Worm (Caenorhabditis elegans) whole organism, mixed stage, embryonic: ENCODE data around the gene bbs-8.

ENCODE experiments used
- bed-3 ChIP-seq: fragments of 200-800 bp; sonication (Bioruptor generic); optimal IDR thresholded peaks from 3 replicates; lab custom pipeline; 2018; ENCODE audit warnings: mild to moderate bottlenecking, missing genetic modification characterization, moderate library complexity, missing compliant biosample characterization
- blmp-1 ChIP-seq: fragments of 150-350 bp; optimal IDR thresholded peaks from 2 replicates; lab custom pipeline; 2014; ENCODE audit warnings: missing biosample characterization, missing genetic modification characterization
- ceh-39 ChIP-seq: fragments of 150-350 bp; optimal IDR thresholded peaks from 2 replicates; lab custom pipeline; 2014; ENCODE audit warnings: missing biosample characterization, missing genetic modification characterization
- ceh-43 ChIP-seq: fragments of 200-800 bp; sonication (Bioruptor generic); optimal IDR thresholded peaks from 2 replicates; lab custom pipeline; 2018; ENCODE audit warnings: mild to moderate bottlenecking, missing genetic modification characterization, moderate library complexity, missing compliant biosample characterization
- ces-1 ChIP-seq: fragments of 150-350 bp; optimal IDR thresholded peaks from 2 replicates; lab custom pipeline; 2014; ENCODE audit warnings: missing biosample characterization, missing genetic modification reagents, missing genetic modification characterization
- cnd-1 ChIP-seq: fragments of 200-800 bp; sonication (Bioruptor generic); optimal IDR thresholded peaks from 2 replicates; lab custom pipeline; 2018; ENCODE audit warnings: mild to moderate bottlenecking, missing genetic modification characterization, missing compliant biosample characterization
- drap-1 ChIP-seq: fragments of 200-800 bp; sonication (Bioruptor generic); optimal IDR thresholded peaks from 3 replicates; lab custom pipeline; 2018; ENCODE audit warnings: mild to moderate bottlenecking, missing genetic modification characterization, missing compliant biosample characterization
- elt-1 ChIP-seq: sonication (generic microtip); optimal IDR thresholded peaks from 2 replicates; lab custom pipeline; 2017; ENCODE audit warnings: missing genetic modification characterization, mild to moderate bottlenecking, missing compliant biosample characterization, antibody characterized with exemption, moderate library complexity, borderline replicate concordance; ENCODE audit not compliant: insufficient read depth
- elt-3 ChIP-seq: fragments of 150-350 bp; optimal IDR thresholded peaks from 2 replicates; lab custom pipeline; 2014; ENCODE audit warnings: missing biosample characterization, missing genetic modification characterization
- flh-1 ChIP-seq: fragments of 200-800 bp; sonication (Bioruptor generic); optimal IDR thresholded peaks from 2 replicates; lab custom pipeline; 2018; ENCODE audit warnings: mild to moderate bottlenecking, missing genetic modification characterization, moderate library complexity, missing compliant biosample characterization
- ham-2 ChIP-seq: fragments of 200-800 bp; sonication (Bioruptor generic); optimal IDR thresholded peaks from 2 replicates; lab custom pipeline; 2018; ENCODE audit warnings: mild to moderate bottlenecking, missing genetic modification characterization, missing compliant biosample characterization
- hlh-1 ChIP-seq: fragments of 150-350 bp; optimal IDR thresholded peaks from 2 replicates; lab custom pipeline; 2014; ENCODE audit warnings: missing biosample characterization, missing genetic modification reagents, missing genetic modification characterization
- lin-13 ChIP-seq: fragments of 150-350 bp; optimal IDR thresholded peaks from 2 replicates; lab custom pipeline; 2014; ENCODE audit warnings: missing biosample characterization, missing genetic modification characterization
- lin-32 ChIP-seq: fragments of 200-800 bp; sonication (Bioruptor generic); optimal IDR thresholded peaks from 2 replicates; lab custom pipeline; 2018; ENCODE audit warnings: mild to moderate bottlenecking, missing genetic modification characterization, missing compliant biosample characterization
- lsy-2 ChIP-seq: fragments of 150-350 bp; optimal IDR thresholded peaks from 2 replicates; lab custom pipeline; 2014; ENCODE audit warnings: missing biosample characterization, missing genetic modification characterization
- mab-5 ChIP-seq: fragments of 150-350 bp; optimal IDR thresholded peaks from 2 replicates; lab custom pipeline; 2014; ENCODE audit warnings: missing biosample characterization, missing genetic modification characterization
- mep-1 ChIP-seq: fragments of 150-350 bp; optimal IDR thresholded peaks from 2 replicates; lab custom pipeline; 2017; ENCODE audit warnings: missing biosample characterization, missing genetic modification reagents, missing genetic modification characterization, inconsistent platforms
- mls-2 ChIP-seq: sonication (generic microtip); optimal IDR thresholded peaks from 2 replicates; lab custom pipeline; 2016; ENCODE audit warnings: mild to moderate bottlenecking, missing genetic modification characterization, moderate library complexity, missing compliant biosample characterization
- nhr-12 ChIP-seq: fragments of 150-350 bp; optimal IDR thresholded peaks from 2 replicates; lab custom pipeline; 2014; ENCODE audit warnings: missing biosample characterization, missing genetic modification characterization
- nhr-2 ChIP-seq: fragments of 150-350 bp; optimal IDR thresholded peaks from 2 replicates; lab custom pipeline; 2014; ENCODE audit warnings: missing biosample characterization, missing genetic modification characterization
- nhr-28 ChIP-seq: fragments of 150-350 bp; optimal IDR thresholded peaks from 2 replicates; lab custom pipeline; 2014; ENCODE audit warnings: missing biosample characterization, missing genetic modification characterization
- nhr-76 ChIP-seq: sonication (generic microtip); optimal IDR thresholded peaks from 2 replicates; lab custom pipeline; 2017; ENCODE audit warnings: missing biosample characterization, missing genetic modification characterization
- pha-4 ChIP-seq: fragments of 150-350 bp; optimal IDR thresholded peaks from 2 replicates; lab custom pipeline; 2018; ENCODE audit warnings: missing biosample characterization, missing genetic modification reagents, missing genetic modification characterization
- sem-2 ChIP-seq: fragments of 200-800 bp; sonication (Bioruptor generic); optimal IDR thresholded peaks from 2 replicates; lab custom pipeline; 2018; ENCODE audit warnings: mild to moderate bottlenecking, missing genetic modification characterization, missing compliant biosample characterization
- snpc-4 ChIP-seq: fragments of 150-350 bp; optimal IDR thresholded peaks from 2 replicates; lab custom pipeline; 2014; ENCODE audit warnings: missing biosample characterization, missing genetic modification characterization
- sptf-1 ChIP-seq: sonication (generic microtip); optimal IDR thresholded peaks from 2 replicates; lab custom pipeline; 2017; ENCODE audit warnings: mild to moderate bottlenecking, missing genetic modification characterization, moderate library complexity, missing compliant biosample characterization
- tbx-8 ChIP-seq: fragments of 200-800 bp; sonication (Bioruptor generic); optimal IDR thresholded peaks from 2 replicates; lab custom pipeline; 2018; ENCODE audit warnings: mild to moderate bottlenecking, missing genetic modification characterization, moderate library complexity, missing compliant biosample characterization
- unc-120 ChIP-seq: sonication (generic microtip); optimal IDR thresholded peaks from 2 replicates; lab custom pipeline; 2017; ENCODE audit warnings: missing genetic modification characterization, missing compliant biosample characterization; ENCODE audit not compliant: poor library complexity, severe bottlenecking
- zip-8 ChIP-seq: fragments of 150-350 bp; optimal IDR thresholded peaks from 2 replicates; lab custom pipeline; 2014; ENCODE audit warnings: missing biosample characterization, missing genetic modification characterization

The bbs-8 gene

ce11 chrV:6764972-6765371 lies at the start of gene bbs-8:
Gene bbs-8, minus strand, starts transcription at chrV:6765072.
- TF ChIP-seq tbx-8 (GFP tag; lab: Kevin White, UChicago) (no peak), sptf-1 (tag; lab: Kevin White, UChicago) (no peak), elt-1 (no peak), ceh-43 (GFP tag; lab: Kevin White, UChicago) (no peak), elt-3 (tag; lab: Kevin White, UChicago) (no peak), unc-120 (no peak), pha-4 (tag; lab: Kevin White, UChicago) (no peak), hlh-1 (no peak), lsy-2 (tag; lab: Kevin White, UChicago) (no peak), zip-8 (tag; lab: Kevin White, UChicago) (no peak), ham-2 (GFP tag; lab: Kevin White, UChicago) (no peak), lin-32 (GFP tag; lab: Kevin White, UChicago) (no peak), nhr-12 (tag; lab: Kevin White, UChicago) (no peak), blmp-1 (tag; lab: Kevin White, UChicago) (no peak)

DNA sequence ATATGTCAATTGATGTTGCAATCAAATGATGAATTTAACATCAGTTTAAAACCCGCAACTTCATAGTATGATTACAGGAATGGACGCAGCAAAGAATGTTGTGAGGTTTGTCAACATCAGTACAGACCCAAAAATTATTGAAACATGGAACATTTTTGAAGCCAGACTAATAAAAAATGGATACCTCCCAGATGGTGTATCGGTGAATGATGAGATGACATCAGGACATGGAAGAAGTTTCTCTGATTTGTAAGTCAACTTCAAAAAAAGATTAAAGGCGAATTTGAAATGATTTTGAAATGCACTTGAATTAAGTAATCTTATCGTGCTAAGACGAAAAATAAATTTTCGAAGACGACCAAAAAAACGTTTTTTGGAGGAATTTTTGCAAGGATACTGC lies 49.0 kb upstream of the bbs-8 start:
- no peak for TF ChIP-seq lin-13 (tag; lab: Kevin White, UChicago)
- no peak for TF ChIP-seq elt-1
- no peak for TF ChIP-seq snpc-4 (tag; lab: Kevin White, UChicago)
- no peak for TF ChIP-seq bed-3 (GFP tag; lab: Kevin White, UChicago)
- no peak for TF ChIP-seq pha-4 (tag; lab: Kevin White, UChicago)
- TF ChIP-seq drap-1 (GFP tag; lab: Kevin White, UChicago): no peak
- TF ChIP-seq ceh-39 (tag; lab: Kevin White, UChicago): no peak
- no peak for TF ChIP-seq ceh-43 (GFP tag; lab: Kevin White, UChicago)
- no peak for TF ChIP-seq nhr-2 (tag; lab: Kevin White, UChicago)
- TF ChIP-seq mep-1 (tag; lab: Kevin White, UChicago): no peak
- no peak for TF ChIP-seq tbx-8 (GFP tag; lab: Kevin White, UChicago)
- no peak for TF ChIP-seq ces-1 (GFP tag; lab: Kevin White, UChicago)

ce11 chrV:6811863-6812262 lies 47.0 kb upstream of the bbs-8 start:
- TF ChIP-seq lsy-2 (tag; lab: Kevin White, UChicago) (no peak), nhr-76 (tag; lab: Kevin White, UChicago) (no peak), elt-1 (no peak), ceh-43 (GFP tag; lab: Kevin White, UChicago) (no peak)

- TF ChIP-seq snpc-4 (tag; lab: Kevin White, UChicago) (no peak), tbx-8 (GFP tag; lab: Kevin White, UChicago) (no peak), mls-2 (tag; lab: Kevin White, UChicago) (no peak), ceh-43 (GFP tag; lab: Kevin White, UChicago) (no peak), ces-1 (GFP tag; lab: Kevin White, UChicago) (no peak), sptf-1 (tag; lab: Kevin White, UChicago) (no peak), nhr-28 (no peak), mep-1 (tag; lab: Kevin White, UChicago) (no peak)
Observed at ce11 chrV:6810091-6810490, 45.2 kb upstream of the bbs-8 start.

DNA sequence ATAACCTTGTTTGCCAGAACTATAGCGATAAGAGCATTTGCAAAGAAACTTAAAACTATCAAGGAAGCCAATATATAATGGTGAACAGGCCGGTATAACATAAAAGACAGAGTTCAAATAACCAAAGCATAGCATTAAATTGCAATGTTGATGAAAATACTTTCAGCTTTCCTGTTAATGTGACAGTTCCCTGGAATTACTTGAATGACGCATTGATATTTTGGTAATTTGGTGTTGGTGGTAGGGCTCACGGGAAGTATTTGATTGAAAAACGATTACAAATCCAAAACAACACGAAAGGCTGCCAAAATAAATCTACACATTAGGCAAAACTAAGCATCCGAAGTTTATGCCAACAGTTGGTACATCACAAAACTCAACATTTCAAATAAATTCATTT lies 44.1 kb upstream of the bbs-8 start, which contains the start of gene dmsr-16:
Gene dmsr-16, minus strand, starts transcription at position 101 of the 400 bp plus-strand sequence.
- TF ChIP-seq ham-2 (GFP tag; lab: Kevin White, UChicago): no peak
- TF ChIP-seq drap-1 (GFP tag; lab: Kevin White, UChicago): no peak

DNA sequence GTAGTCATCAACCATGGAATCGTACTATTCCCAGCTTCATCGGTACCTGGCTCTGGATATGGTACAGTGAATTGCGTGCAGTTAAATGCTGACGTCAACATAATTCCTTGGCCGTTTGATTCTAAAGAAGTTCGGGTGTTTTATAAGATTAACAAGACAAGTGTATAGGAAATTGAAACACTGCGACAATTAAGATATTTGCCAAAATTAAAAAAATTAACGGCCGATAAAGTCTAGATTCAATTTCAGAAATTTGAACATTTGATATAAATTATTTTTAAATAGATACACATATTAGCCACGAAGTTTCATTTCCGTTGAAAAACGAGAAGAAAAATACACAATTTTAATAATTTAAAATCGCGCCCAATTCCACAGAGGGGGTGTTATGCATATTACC lies 41.5 kb upstream of the bbs-8 start, which contains the start of gene dmsr-12:
Gene dmsr-12, minus strand, starts transcription at position 101 of the 400 bp plus-strand sequence.
- TF ChIP-seq unc-120: no peak
- TF ChIP-seq ceh-43 (GFP tag; lab: Kevin White, UChicago): no peak
- TF ChIP-seq nhr-28: no peak
- no peak for TF ChIP-seq sem-2 (GFP tag; lab: Kevin White, UChicago)
- no peak for TF ChIP-seq hlh-1
- TF ChIP-seq flh-1 (GFP tag; lab: Kevin White, UChicago): no peak
- TF ChIP-seq cnd-1 (tag; lab: Kevin White, UChicago): no peak
- no peak for TF ChIP-seq mab-5 (tag; lab: Kevin White, UChicago)
- TF ChIP-seq zip-8 (tag; lab: Kevin White, UChicago): no peak
- TF ChIP-seq lin-13 (tag; lab: Kevin White, UChicago): no peak
- no peak for TF ChIP-seq sptf-1 (tag; lab: Kevin White, UChicago)
- no peak for TF ChIP-seq mls-2 (tag; lab: Kevin White, UChicago)
- TF ChIP-seq drap-1 (GFP tag; lab: Kevin White, UChicago): no peak
